Worm (Caenorhabditis elegans) whole organism, dauer: ENCODE data around the gene cec-3.

ENCODE experiments used
- unc-62 ChIP-seq: sonication (generic microtip); optimal IDR thresholded peaks from 2 replicates; lab custom pipeline; 2017; ENCODE audit warnings: missing biosample characterization, missing genetic modification reagents, missing genetic modification characterization

cec-3 gene

DNA sequence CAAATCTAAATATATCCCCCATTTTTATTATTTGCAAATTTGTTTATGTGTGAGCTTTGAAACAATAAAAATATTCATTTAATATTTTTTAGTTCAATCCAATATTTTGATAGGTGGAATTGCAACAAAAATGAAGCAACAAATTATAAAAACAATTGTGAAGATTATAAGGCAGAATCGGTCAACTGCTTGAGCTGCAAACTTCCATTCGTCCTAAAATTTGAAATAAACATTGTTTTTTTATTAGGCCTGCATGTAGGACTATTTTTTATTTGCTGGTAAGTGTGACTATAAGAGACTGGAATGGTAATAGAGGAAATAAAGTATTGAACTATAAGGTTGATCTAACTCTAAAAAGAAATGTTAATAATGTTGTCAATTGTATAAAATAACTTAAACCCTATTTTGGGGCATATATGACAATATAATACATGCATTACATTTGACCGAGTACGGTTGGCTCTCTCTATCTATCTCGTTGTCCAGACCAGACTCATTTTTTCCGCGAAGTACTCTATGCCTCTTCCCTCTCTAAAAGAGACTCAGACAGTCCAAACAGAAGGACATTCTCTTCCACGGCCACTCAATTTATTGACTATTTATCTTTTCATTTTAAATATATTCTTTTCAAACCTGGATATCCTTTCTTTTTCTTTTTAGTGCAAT is 11.7 kb downstream of the cec-3 start, which contains the start of gene T09A5.4:
T09A5.4 (plus strand) TSS at position 616 of the 666 bp plus-strand sequence.
- TF ChIP-seq unc-62 (GFP tag; lab: Kevin White, UChicago): no peak

ce11 chrII:7842053-7842452 is 15.3 kb downstream of the cec-3 start, which contains the start of gene klp-3:
klp-3 (plus strand) TSS chrII:7842353.
- TF ChIP-seq unc-62 (GFP tag; lab: Kevin White, UChicago): no peak

DNA sequence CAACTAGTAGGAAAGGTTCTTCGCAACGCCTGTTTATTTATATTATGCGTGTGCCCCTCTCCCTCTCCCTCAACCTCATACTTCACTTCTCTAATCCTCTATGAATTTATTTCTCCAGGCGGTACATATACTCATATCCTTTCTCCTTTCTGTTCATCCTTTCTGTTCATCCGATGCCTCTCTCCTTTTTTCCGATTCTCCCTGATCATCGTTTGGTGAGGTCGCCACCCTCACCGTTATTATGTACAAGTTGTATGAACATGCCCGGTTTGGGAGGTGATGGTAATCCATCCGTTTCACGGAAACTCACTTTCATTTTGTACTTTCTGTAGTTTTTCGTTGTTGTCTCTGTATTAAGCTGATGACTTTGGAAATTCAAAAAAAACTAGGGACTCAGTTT is 17.7 kb downstream of the cec-3 start:
- TF ChIP-seq unc-62 (GFP tag; lab: Kevin White, UChicago): no peak

DNA sequence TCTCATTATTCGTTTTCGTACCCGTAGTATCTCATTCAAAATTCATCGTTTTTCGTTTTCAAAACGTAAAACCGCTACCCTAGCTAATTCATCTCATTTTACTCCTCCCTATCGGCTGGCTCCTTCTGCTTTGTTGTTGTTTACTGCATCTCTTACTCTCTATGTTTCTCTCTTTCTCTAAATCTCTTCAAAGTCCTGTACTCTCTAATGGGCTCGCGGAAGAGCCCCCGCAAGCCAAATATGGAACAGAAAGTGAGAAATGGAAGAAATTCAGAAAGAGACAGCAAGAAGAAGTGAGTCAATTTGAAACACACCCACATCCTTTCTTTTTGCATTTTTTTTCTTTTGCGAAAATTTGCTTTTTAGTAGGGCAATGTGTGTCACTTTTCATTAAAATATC is 18.7 kb downstream of the cec-3 start:
- no peak for TF ChIP-seq unc-62 (GFP tag; lab: Kevin White, UChicago)

DNA sequence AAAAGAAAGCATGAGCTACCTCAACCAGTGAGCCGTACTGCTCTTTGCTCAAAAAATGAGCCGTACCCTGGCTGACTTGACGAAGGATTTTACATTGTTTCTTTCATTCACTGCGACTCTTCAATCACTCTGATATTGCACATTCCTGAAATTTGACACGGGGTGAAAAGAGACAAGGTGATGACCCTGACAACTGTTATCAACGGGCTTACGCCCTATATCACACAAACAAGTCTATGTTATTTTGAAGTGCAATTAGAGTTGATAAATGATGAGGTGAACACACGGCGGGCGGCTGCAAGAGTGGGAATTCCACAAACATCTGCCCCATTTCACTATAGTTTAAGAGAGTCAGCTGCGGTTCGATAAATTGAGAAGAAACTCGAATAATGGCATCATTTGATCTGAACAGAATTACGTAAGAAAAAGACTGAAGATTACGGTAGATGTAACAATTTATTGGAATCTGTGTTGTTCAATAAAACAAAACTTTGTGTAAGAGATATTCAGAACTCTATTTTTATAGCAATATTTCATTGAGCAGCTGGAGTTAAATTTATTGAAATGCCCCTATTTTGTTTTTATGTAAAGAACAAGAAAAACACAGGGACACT is 20.7 kb downstream of the cec-3 start:
- no peak for TF ChIP-seq unc-62 (GFP tag; lab: Kevin White, UChicago)

DNA sequence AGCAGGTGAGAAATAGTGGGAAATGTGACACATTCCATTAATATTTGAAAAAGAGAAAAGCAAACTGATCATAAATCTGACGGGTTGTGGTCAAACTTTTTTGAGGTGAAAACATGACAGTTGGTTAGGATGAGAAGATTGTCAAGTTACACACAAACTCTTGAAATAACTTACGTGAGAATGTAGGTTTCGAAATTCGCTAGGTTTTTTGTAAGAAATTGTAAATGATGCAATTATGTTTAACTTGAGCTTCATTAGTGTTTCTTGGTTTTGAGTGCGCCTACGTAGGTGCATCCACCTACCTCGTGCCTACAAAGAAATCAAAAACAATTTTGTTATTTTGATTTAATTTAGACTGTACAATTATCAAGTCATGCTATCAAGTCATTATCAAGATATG is 22.1 kb downstream of the cec-3 start, which contains the start of gene cex-2:
cex-2 (minus strand) TSS at position 101 of the 400 bp plus-strand sequence.
- TF ChIP-seq unc-62 (GFP tag; lab: Kevin White, UChicago): no peak

DNA sequence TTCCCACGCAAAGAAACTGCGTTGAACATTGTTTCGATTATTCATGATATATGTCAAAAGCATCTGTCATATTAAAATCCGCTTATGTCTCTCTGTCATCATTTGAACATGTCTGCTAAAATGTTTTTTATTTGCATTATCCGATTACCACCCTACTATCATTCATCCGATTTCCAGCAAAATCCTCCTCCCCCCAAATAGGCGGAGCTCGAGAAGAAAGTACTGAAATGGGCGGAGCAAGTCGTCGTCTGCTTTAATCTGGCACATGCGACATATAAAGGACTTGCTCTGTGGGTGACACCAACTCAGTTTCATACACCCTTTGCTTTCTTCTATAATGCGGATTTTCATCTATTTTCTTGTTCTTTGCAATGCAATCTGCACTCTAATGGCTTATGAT is 25.3 kb downstream of the cec-3 start, which contains the start of gene T09A5.14:
T09A5.14 (plus strand) TSS at position 301 of the 400 bp plus-strand sequence.
- TF ChIP-seq unc-62 (GFP tag; lab: Kevin White, UChicago): no peak

DNA sequence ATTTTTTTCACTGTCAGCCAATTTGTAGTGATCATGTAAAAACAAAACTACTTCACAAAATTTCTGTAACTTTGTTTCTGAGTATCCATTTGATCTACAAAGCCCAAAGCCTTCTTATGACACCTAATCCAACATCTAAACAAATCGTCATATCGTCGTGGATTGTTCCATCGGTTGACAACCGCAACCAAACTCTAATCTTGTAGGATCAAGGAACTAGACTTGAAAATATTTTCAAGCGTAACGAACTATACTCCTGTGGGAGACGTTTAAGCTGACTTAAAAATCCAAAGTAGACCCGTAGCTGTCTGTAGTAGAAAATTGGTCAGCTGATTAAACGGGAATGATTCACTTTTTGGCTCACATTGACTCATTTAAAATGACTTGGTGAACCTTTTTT is 27.8 kb downstream of the cec-3 start:
- no peak for TF ChIP-seq unc-62 (GFP tag; lab: Kevin White, UChicago)

- TF ChIP-seq unc-62 (GFP tag; lab: Kevin White, UChicago): no peak
Observed at ce11 chrII:7827883-7828282, 29.5 kb downstream of the cec-3 start.

DNA sequence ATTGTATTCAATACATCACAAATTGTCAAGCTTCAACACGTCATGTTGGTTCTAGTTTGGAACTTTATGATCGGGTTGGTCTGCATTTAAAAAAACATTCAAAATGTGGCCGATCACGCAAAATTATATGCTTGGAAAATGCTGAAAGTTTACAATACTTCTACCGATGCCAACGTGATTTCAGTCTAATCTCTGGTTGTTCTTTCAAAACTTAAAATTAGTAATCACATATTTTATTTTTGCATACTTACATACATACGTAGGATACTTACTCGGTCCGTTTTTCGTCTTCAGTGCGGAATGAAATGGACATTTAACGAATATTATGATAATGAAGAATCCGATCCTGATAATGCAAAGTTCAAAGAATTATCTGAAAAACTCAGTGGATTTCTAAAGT is 32.3 kb downstream of the cec-3 start, which contains the start of gene srw-62:
srw-62 (plus strand) TSS at position 301 of the 400 bp plus-strand sequence.
- TF ChIP-seq unc-62 (GFP tag; lab: Kevin White, UChicago): no peak

- TF ChIP-seq unc-62 (GFP tag; lab: Kevin White, UChicago): no peak
Observed at ce11 chrII:7822454-7822853, 34.9 kb downstream of the cec-3 start, which contains the start of gene irld-47. irld-47 (minus strand) TSS chrII:7822554.

DNA sequence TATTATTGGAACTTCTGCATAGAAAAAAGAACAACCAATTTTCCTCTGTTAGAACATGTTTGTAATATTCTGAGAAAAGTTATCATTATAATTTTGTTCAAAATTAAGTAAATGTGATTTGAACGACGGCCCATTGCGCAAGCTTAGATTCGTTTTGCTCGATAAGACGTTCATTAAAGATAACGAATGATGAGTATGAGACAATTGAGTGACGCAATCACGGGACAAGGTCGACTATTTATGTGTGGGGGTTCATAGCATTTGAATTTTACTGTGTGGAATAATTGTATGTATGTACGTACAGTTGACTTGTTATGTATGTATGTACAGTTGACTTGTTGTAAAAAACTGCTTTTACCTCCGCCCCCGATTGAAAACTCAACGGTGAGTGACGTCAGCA is 38.0 kb downstream of the cec-3 start:
- TF ChIP-seq unc-62 (GFP tag; lab: Kevin White, UChicago): no peak

ce11 chrII:7817580-7817979 is 39.8 kb downstream of the cec-3 start:
- TF ChIP-seq unc-62 (GFP tag; lab: Kevin White, UChicago): no peak

ce11 chrII:7816163-7816776 is 41.1 kb downstream of the cec-3 start, which contains the start of gene cki-2:
cki-2 (plus strand) TSS chrII:7816499.
- no peak for TF ChIP-seq unc-62 (GFP tag; lab: Kevin White, UChicago)

DNA sequence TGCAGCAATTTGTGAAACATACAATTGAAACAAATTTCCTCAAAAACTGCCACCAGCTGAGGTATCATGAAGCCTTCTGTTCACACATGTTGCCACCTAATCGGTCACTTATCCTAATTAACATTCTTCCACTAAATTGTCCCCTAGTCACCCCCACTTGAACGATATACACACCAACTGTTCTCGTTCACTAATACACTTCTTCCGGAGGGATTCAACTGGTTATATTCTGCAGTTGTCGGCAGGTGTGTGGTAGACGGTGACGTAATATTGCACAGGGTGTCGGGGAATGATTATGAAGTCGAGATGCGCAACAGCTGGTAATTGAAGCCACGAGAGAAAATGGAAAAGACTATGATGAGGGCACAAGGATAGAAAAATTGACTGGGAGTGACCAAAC is 42.0 kb downstream of the cec-3 start:
- TF ChIP-seq unc-62 (GFP tag; lab: Kevin White, UChicago): no peak

- TF ChIP-seq unc-62 (GFP tag; lab: Kevin White, UChicago): no peak
Observed at ce11 chrII:7814915-7815314, 42.5 kb downstream of the cec-3 start.
